Worm (Caenorhabditis elegans): ENCODE measurements around the gene rrp-8.

ce11 chrIV:378367-378766, 18.0 kb upstream of the rrp-8 start:
- TF ChIP-seq F16B12.6 (tag; optimal IDR thresholded peaks at IDR 0.05) (no peak), unc-130 (tag; optimal IDR thresholded peaks at IDR 0.05) (no peak), lin-13 (GFP tag; optimal IDR thresholded peaks at IDR 0.05) (no peak), nhr-76 (tag; optimal IDR thresholded peaks at IDR 0.05) (no peak), nhr-12 (tag; optimal IDR thresholded peaks at IDR 0.05) (no peak), ztf-11 (tag; optimal IDR thresholded peaks at IDR 0.05) (no peak), nhr-11 (tag; optimal IDR thresholded peaks at IDR 0.05) (no peak), nhr-28 (tag; optimal IDR thresholded peaks at IDR 0.05) (no peak)

Data from whole organism, L1 larva.